Fruit fly (Drosophila melanogaster) whole organism, prepupa: ENCODE measurements around the gene tai.
A peak's percentile ranks its signal among the peaks of the same experiment; 100 is the strongest.

Experiments used
- Blimp-1 ChIP-seq: fragments of 200-800 bp; sonication (Bioruptor generic); optimal IDR thresholded peaks from 3 replicates; lab custom pipeline; 2017; ENCODE audit warnings: missing biosample characterization, missing genetic modification characterization, mild to moderate bottlenecking, moderate library complexity, missing genetic modification reagents
- CG10631 ChIP-seq: fragments of 200-800 bp; sonication (Bioruptor generic); optimal IDR thresholded peaks from 2 replicates; lab custom pipeline; 2016; ENCODE audit warnings: missing biosample characterization, missing genetic modification characterization
- CG10669 ChIP-seq: fragments of 200-800 bp; sonication (Bioruptor generic); optimal IDR thresholded peaks from 3 replicates; lab custom pipeline; 2018; ENCODE audit warnings: missing biosample characterization, mild to moderate bottlenecking, missing genetic modification characterization, moderate library complexity
- CG11294 ChIP-seq: fragments of 200-800 bp; sonication (Bioruptor generic); IDR thresholded peaks from 2 replicates; pipeline ENCODE4 v1.3.6; 2022; ENCODE audit warnings: missing biosample characterization, missing genetic modification characterization
- CG11762 ChIP-seq: fragments of 200-800 bp; sonication (Bioruptor generic); optimal IDR thresholded peaks from 3 replicates; lab custom pipeline; 2016; ENCODE audit warnings: missing biosample characterization, missing genetic modification characterization; ENCODE audit not compliant: insufficient read depth
- CG11902 ChIP-seq: fragments of 200-800 bp; sonication (Bioruptor generic); optimal IDR thresholded peaks from 3 replicates; lab custom pipeline; 2016; ENCODE audit warnings: missing biosample characterization, missing genetic modification characterization
- CG15336 ChIP-seq: fragments of 200-800 bp; sonication (Bioruptor generic); IDR thresholded peaks from 2 replicates; pipeline ENCODE4 v1.3.6; 2022; ENCODE audit warnings: missing biosample characterization, missing genetic modification characterization
- CG16779 ChIP-seq: fragments of 200-800 bp; sonication (Bioruptor generic); optimal IDR thresholded peaks from 3 replicates; lab custom pipeline; 2017; ENCODE audit warnings: missing biosample characterization, mild to moderate bottlenecking, missing genetic modification characterization
- CG3032 ChIP-seq: fragments of 200-800 bp; optimal IDR thresholded peaks from 2 replicates; lab custom pipeline; 2019; ENCODE audit warnings: missing biosample characterization, mild to moderate bottlenecking, missing genetic modification characterization, moderate library complexity
- CG31627 ChIP-seq: fragments of 200-800 bp; sonication (Bioruptor generic); optimal IDR thresholded peaks from 3 replicates; lab custom pipeline; 2016; ENCODE audit warnings: missing biosample characterization, missing genetic modification characterization
- CG32006 ChIP-seq: fragments of 200-800 bp; sonication (Bioruptor generic); optimal IDR thresholded peaks from 3 replicates; lab custom pipeline; 2017; ENCODE audit warnings: missing biosample characterization, mild to moderate bottlenecking, missing genetic modification characterization
- CG34406 ChIP-seq: fragments of 200-800 bp; sonication (Bioruptor generic); optimal IDR thresholded peaks from 3 replicates; lab custom pipeline; 2016; ENCODE audit warnings: missing biosample characterization, missing genetic modification characterization
- CG3919 ChIP-seq: fragments of 200-800 bp; sonication (Bioruptor generic); optimal IDR thresholded peaks from 3 replicates; lab custom pipeline; 2016; ENCODE audit warnings: missing biosample characterization, missing genetic modification characterization
- CG6163 ChIP-seq: fragments of 200-800 bp; sonication (Bioruptor generic); IDR thresholded peaks from 3 replicates; pipeline ENCODE4 v1.3.6; 2022; ENCODE audit warnings: missing biosample characterization, missing genetic modification characterization
- CG6276 ChIP-seq: fragments of 200-800 bp; sonication (Bioruptor generic); optimal IDR thresholded peaks from 2 replicates; lab custom pipeline; 2017; ENCODE audit warnings: missing biosample characterization, mild to moderate bottlenecking, missing genetic modification characterization
- CG6792 ChIP-seq: fragments of 200-800 bp; sonication (Bioruptor generic); optimal IDR thresholded peaks from 3 replicates; lab custom pipeline; 2016; ENCODE audit warnings: missing biosample characterization, missing genetic modification characterization
- CG6808 ChIP-seq: fragments of 200-800 bp; sonication (Bioruptor generic); optimal IDR thresholded peaks from 3 replicates; lab custom pipeline; 2017; ENCODE audit warnings: missing biosample characterization, missing genetic modification characterization, mild to moderate bottlenecking, moderate library complexity, missing genetic modification reagents
- CG6854 ChIP-seq: fragments of 200-800 bp; sonication (Bioruptor generic); optimal IDR thresholded peaks from 2 replicates; lab custom pipeline; 2017; ENCODE audit warnings: missing biosample characterization, mild to moderate bottlenecking, missing genetic modification characterization
- CG7368 ChIP-seq: fragments of 200-800 bp; sonication (Bioruptor generic); optimal IDR thresholded peaks from 3 replicates; lab custom pipeline; 2016; ENCODE audit warnings: missing biosample characterization, missing genetic modification characterization
- CG8119 ChIP-seq: fragments of 200-800 bp; sonication (Bioruptor generic); IDR thresholded peaks from 3 replicates; pipeline ENCODE4 v1.3.6; 2022; ENCODE audit warnings: missing biosample characterization, missing genetic modification characterization
- CG8632 ChIP-seq: fragments of 200-800 bp; sonication (Bioruptor generic); optimal IDR thresholded peaks from 3 replicates; lab custom pipeline; 2016; ENCODE audit warnings: missing biosample characterization, missing genetic modification characterization
- Eip75B ChIP-seq: fragments of 200-800 bp; sonication (Bioruptor generic); optimal IDR thresholded peaks from 3 replicates; lab custom pipeline; 2016; ENCODE audit warnings: missing biosample characterization, missing genetic modification characterization
- Eip78C ChIP-seq: fragments of 200-800 bp; sonication (Bioruptor generic); peaks from one replicate; lab custom pipeline; 2016; ENCODE audit warnings: missing biosample characterization, missing genetic modification characterization
- Ets21C ChIP-seq: fragments of 200-800 bp; sonication (Bioruptor generic); optimal IDR thresholded peaks from 3 replicates; lab custom pipeline; 2016; ENCODE audit warnings: missing biosample characterization, missing genetic modification characterization
- Ets96B ChIP-seq: fragments of 200-800 bp; optimal IDR thresholded peaks from 2 replicates; lab custom pipeline; 2019; ENCODE audit warnings: missing biosample characterization, mild to moderate bottlenecking, missing genetic modification characterization, moderate library complexity
- Gug ChIP-seq: fragments of 200-800 bp; sonication (Bioruptor generic); IDR thresholded peaks from 2 replicates; pipeline ENCODE4 v1.3.6; 2022; ENCODE audit warnings: missing biosample characterization, missing genetic modification characterization
- Hr38 ChIP-seq: sonication (Bioruptor generic); optimal IDR thresholded peaks from 2 replicates; lab custom pipeline; 2016; ENCODE audit warnings: missing biosample characterization, missing genetic modification characterization
- Hr39 ChIP-seq: fragments of 200-800 bp; sonication (Bioruptor generic); optimal IDR thresholded peaks from 2 replicates; lab custom pipeline; 2016; ENCODE audit warnings: missing biosample characterization, missing genetic modification characterization
- Hr4 ChIP-seq: fragments of 200-800 bp; sonication (Bioruptor generic); optimal IDR thresholded peaks from 3 replicates; lab custom pipeline; 2016; ENCODE audit warnings: missing biosample characterization, missing genetic modification characterization
- Lpt ChIP-seq: fragments of 200-800 bp; sonication (Bioruptor generic); optimal IDR thresholded peaks from 3 replicates; lab custom pipeline; 2016; ENCODE audit warnings: missing biosample characterization, missing genetic modification characterization
- Met ChIP-seq: fragments of 200-800 bp; sonication (Bioruptor generic); optimal IDR thresholded peaks from 3 replicates; lab custom pipeline; 2016; ENCODE audit warnings: missing biosample characterization, missing genetic modification characterization
- OdsH ChIP-seq: fragments of 200-800 bp; sonication (Bioruptor generic); optimal IDR thresholded peaks from 3 replicates; lab custom pipeline; 2016; ENCODE audit warnings: missing biosample characterization, missing genetic modification characterization
- Smox ChIP-seq: fragments of 200-800 bp; sonication (Bioruptor generic); optimal IDR thresholded peaks from 3 replicates; lab custom pipeline; 2016; ENCODE audit warnings: missing biosample characterization, missing genetic modification characterization
- Sox102F ChIP-seq: fragments of 200-800 bp; sonication (Bioruptor generic); optimal IDR thresholded peaks from 2 replicates; lab custom pipeline; 2016; ENCODE audit warnings: missing biosample characterization, mild to moderate bottlenecking, missing genetic modification characterization
- Sox14 ChIP-seq: fragments of 200-800 bp; sonication (Bioruptor generic); optimal IDR thresholded peaks from 3 replicates; lab custom pipeline; 2016; ENCODE audit warnings: missing biosample characterization, missing genetic modification characterization
- achi ChIP-seq: fragments of 200-800 bp; sonication (Bioruptor generic); optimal IDR thresholded peaks from 3 replicates; lab custom pipeline; 2016; ENCODE audit warnings: missing biosample characterization, missing genetic modification characterization
- acj6 ChIP-seq: fragments of 200-800 bp; sonication (Bioruptor generic); optimal IDR thresholded peaks from 3 replicates; lab custom pipeline; 2016; ENCODE audit warnings: missing biosample characterization, missing genetic modification characterization
- cyc ChIP-seq: fragments of 200-800 bp; sonication (Bioruptor generic); optimal IDR thresholded peaks from 3 replicates; lab custom pipeline; 2016; ENCODE audit warnings: missing biosample characterization, missing genetic modification characterization
- dac ChIP-seq: fragments of 200-800 bp; sonication (Bioruptor generic); optimal IDR thresholded peaks from 2 replicates; lab custom pipeline; 2017; ENCODE audit warnings: missing biosample characterization, mild to moderate bottlenecking, missing genetic modification characterization
- dsx ChIP-seq: fragments of 200-800 bp; optimal IDR thresholded peaks from 3 replicates; lab custom pipeline; 2019; ENCODE audit warnings: missing biosample characterization, mild to moderate bottlenecking, missing genetic modification characterization, moderate library complexity; ENCODE audit not compliant: poor library complexity, severe bottlenecking
- esn ChIP-seq: fragments of 200-800 bp; sonication (Bioruptor generic); optimal IDR thresholded peaks from 2 replicates; lab custom pipeline; 2016; ENCODE audit warnings: missing biosample characterization, mild to moderate bottlenecking, missing genetic modification characterization, moderate library complexity
- fd85E ChIP-seq: fragments of 200-800 bp; sonication (Bioruptor generic); optimal IDR thresholded peaks from 3 replicates; lab custom pipeline; 2016; ENCODE audit warnings: missing biosample characterization, missing genetic modification characterization
- fkh ChIP-seq: fragments of 200-800 bp; sonication (Bioruptor generic); optimal IDR thresholded peaks from 3 replicates; lab custom pipeline; 2017; ENCODE audit warnings: missing biosample characterization, mild to moderate bottlenecking, missing genetic modification characterization, moderate library complexity
- net ChIP-seq: fragments of 200-800 bp; sonication (Bioruptor generic); optimal IDR thresholded peaks from 3 replicates; lab custom pipeline; 2016; ENCODE audit warnings: missing biosample characterization, missing genetic modification characterization
- pdm3 ChIP-seq: fragments of 200-800 bp; sonication (Bioruptor generic); optimal IDR thresholded peaks from 3 replicates; lab custom pipeline; 2016; ENCODE audit warnings: missing biosample characterization, missing genetic modification characterization
- salr ChIP-seq, 2 experiments: fragments of 200-800 bp; sonication (Bioruptor generic); optimal IDR thresholded peaks; 3 replicates each; lab custom pipeline; 2016 to 2018; ENCODE audit warnings: missing biosample characterization in 2 of 2, missing genetic modification characterization in 2 of 2, mild to moderate bottlenecking in 1 of 2
- spab ChIP-seq: fragments of 200-800 bp; sonication (Bioruptor generic); optimal IDR thresholded peaks from 2 replicates; lab custom pipeline; 2017; ENCODE audit warnings: missing biosample characterization, mild to moderate bottlenecking, missing genetic modification characterization, missing genetic modification reagents
- ss ChIP-seq, 2 experiments: fragments of 200-800 bp; sonication (Bioruptor generic); optimal IDR thresholded peaks; 2 replicates in 1 of 2; 3 replicates in 1 of 2; lab custom pipeline; 2017 to 2018; ENCODE audit warnings: mild to moderate bottlenecking in 2 of 2, missing biosample characterization in 2 of 2, missing genetic modification characterization in 2 of 2, moderate library complexity in 1 of 2
- svp ChIP-seq: fragments of 200-800 bp; sonication (Bioruptor generic); peaks from one replicate; lab custom pipeline; 2016; ENCODE audit warnings: missing biosample characterization, missing genetic modification characterization

The tai gene

DNA sequence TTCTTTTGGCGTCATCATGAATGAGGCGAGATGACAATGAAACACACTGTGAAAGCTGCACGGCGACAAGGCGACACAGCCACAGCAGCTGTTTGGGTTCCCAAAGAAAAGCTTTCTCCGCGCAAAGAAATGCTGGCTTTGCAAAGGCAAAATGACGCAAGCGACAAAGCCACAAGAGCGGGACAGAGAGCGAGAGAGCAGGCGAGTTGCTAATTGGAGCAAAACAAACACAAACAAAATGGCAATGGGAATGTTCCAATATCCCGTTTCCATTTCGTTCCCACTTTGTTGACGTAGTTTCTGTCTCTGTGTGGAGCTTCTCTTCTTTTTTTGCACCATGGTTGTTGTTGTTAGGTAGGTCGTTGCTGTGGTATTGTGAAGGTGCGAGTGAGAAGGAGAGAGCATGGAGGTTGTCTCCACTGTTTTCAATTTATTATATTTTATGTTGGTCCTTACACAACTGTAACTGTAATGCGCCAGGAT lies 38.6 kb downstream of the tai start (continued):
- TF ChIP-seq CG6276 (peak; percentile 78), CG16779 (tag; lab: Kevin White, UChicago) (peak; percentile 81), CG31627 (GFP tag; lab: Kevin White, UChicago) (no peak), CG15336 (GFP tag; lab: Robert Waterston, UW) (peak; percentile 91), CG34406 (GFP tag; lab: Kevin White, UChicago) (peak; percentile 40), Sox14 (GFP tag; lab: Kevin White, UChicago) (peak; percentile 49), CG10631 (GFP tag; lab: Kevin White, UChicago) (no peak), Sox102F (GFP tag; lab: Kevin White, UChicago) (peak; percentile 82), CG7368 (GFP tag; lab: Kevin White, UChicago) (peak; percentile 27), Met (peak; percentile 35), pdm3 (GFP tag; lab: Kevin White, UChicago) (no peak), Smox (GFP tag; lab: Kevin White, UChicago) (no peak), Hr39 (GFP tag; lab: Kevin White, UChicago) (no peak), Ets21C (GFP tag; lab: Kevin White, UChicago) (no peak), Blimp-1 (GFP tag; lab: Kevin White, UChicago) (no peak), dsx (peak; percentile 81), fkh (GFP tag; lab: Kevin White, UChicago) (peak; percentile 92), CG6792 (GFP tag; lab: Kevin White, UChicago) (no peak), dac (no peak), Eip78C (GFP tag; lab: Kevin White, UChicago) (peak; percentile 83), CG11902 (no peak), CG3032 (tag; lab: Kevin White, UChicago) (peak; percentile 28), CG6808 (GFP tag; lab: Kevin White, UChicago) (peak; percentile 72), CG11762 (peak; percentile 27), esn (GFP tag; lab: Kevin White, UChicago) (peak; percentile 43), cyc (GFP tag; lab: Kevin White, UChicago) (no peak), OdsH (no peak), Eip75B (peak; percentile 75), achi (peak; percentile 6), net (GFP tag; lab: Kevin White, UChicago) (peak; percentile 74), Gug (GFP tag; lab: Robert Waterston, UW) (peak; percentile 25; the same call in 1 of the 2 replicates), svp (GFP tag; lab: Kevin White, UChicago) (peak; percentile 76), CG6163 (GFP tag; lab: Robert Waterston, UW) (peak; percentile 93), ss (GFP tag; optimal IDR thresholded peaks at IDR 0.05; lab: Kevin White, UChicago) (peak; percentile 78 to 82), CG6854 (GFP tag; lab: Kevin White, UChicago) (peak; percentile 86), salr (GFP tag; optimal IDR thresholded peaks at IDR 0.05; lab: Kevin White, UChicago) (peak; percentile 13 to 33)

DNA sequence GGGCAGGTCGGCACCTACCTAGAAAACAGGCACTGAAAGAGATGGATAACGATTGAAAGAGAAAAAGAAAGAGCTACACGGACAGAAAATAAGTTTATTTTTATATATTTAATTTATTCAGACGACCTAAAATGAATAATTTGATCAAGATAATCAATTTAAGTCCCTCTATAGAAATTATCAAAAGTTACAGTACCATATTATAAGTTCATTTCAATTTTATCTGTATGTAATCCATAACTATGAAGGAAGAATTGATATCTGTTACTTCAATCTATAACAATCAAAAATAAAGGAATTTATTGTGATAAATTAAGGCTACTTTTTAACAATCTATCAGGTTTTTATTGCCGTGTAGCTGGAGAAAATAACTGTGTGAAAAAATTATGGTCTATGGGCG lies 39.8 kb downstream of the tai start:
- TF ChIP-seq CG11294 (GFP tag; lab: Robert Waterston, UW) (peak; percentile 63; the same call in 1 of the 2 replicates), acj6 (peak; percentile 59), Hr4 (GFP tag; lab: Kevin White, UChicago) (peak; percentile 88), Gug (GFP tag; lab: Robert Waterston, UW) (peak; percentile 77), fd85E (no peak), CG8119 (GFP tag; lab: Robert Waterston, UW) (peak; percentile 96), CG6163 (GFP tag; lab: Robert Waterston, UW) (peak; percentile 76), CG6792 (GFP tag; lab: Kevin White, UChicago) (peak; percentile 8), Sox102F (GFP tag; lab: Kevin White, UChicago) (no peak), CG3032 (tag; lab: Kevin White, UChicago) (peak; percentile 59), CG10669 (GFP tag; lab: Kevin White, UChicago) (peak; percentile 19), CG11762 (peak; percentile 55), spab (GFP tag; lab: Kevin White, UChicago) (peak; percentile 48), CG8632 (GFP tag; lab: Kevin White, UChicago) (peak; percentile 20), CG15336 (GFP tag; lab: Robert Waterston, UW) (peak; percentile 95), CG31627 (GFP tag; lab: Kevin White, UChicago) (no peak), CG32006 (GFP tag; lab: Kevin White, UChicago) (peak; percentile 92), svp (GFP tag; lab: Kevin White, UChicago) (no peak), Ets96B (peak; percentile 57), Smox (GFP tag; lab: Kevin White, UChicago) (no peak), CG7368 (GFP tag; lab: Kevin White, UChicago) (no peak), esn (GFP tag; lab: Kevin White, UChicago) (no peak), CG6854 (GFP tag; lab: Kevin White, UChicago) (no peak), Lpt (GFP tag; lab: Kevin White, UChicago) (peak; percentile 86), dsx (peak; percentile 45), CG3919 (GFP tag; lab: Kevin White, UChicago) (peak; percentile 59), Hr38 (GFP tag; lab: Kevin White, UChicago) (no peak)
